Fruit fly (Drosophila melanogaster) Kc167 (cell line): ENCODE data around the gene Ipo9.

Experiments used
- Myc ChIP-seq: fragments of >200 bp; optimal IDR thresholded peaks from 2 replicates; lab custom pipeline; 2017; ENCODE audit warnings: missing external identifiers
- h ChIP-seq: fragments of >200 bp; optimal IDR thresholded peaks from 3 replicates; lab custom pipeline; 2018; ENCODE audit warnings: missing external identifiers
- ttk ChIP-seq: sonication (Bioruptor generic); optimal IDR thresholded peaks from 2 replicates; lab custom pipeline; 2017; ENCODE audit warnings: missing external identifiers

DNA sequence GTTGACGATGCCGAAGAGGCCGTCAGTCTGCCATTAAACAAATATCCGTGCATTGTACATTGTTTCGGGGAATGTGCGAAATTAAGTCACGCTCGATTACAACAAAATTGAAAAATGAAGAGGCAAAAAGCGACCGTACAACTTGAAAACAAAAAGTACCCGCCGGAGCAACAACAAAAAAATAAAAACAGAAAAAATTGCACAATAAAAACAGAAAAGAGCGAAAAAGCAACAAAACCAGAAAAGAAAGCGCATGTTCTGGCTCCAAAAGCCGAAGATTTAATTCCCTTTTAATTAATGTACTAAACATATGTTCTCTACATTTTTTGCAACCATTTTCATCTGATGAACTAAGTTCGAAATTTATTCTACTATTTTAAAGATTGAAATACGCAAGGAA lies 44.2 kb downstream of the Ipo9 start:
- TF ChIP-seq ttk (lab: Kevin White, UChicago) = no peak
- no peak for TF ChIP-seq h (lab: Kevin White, UChicago)
- no peak for TF ChIP-seq Myc
